Worm (Caenorhabditis elegans) whole organism, young adult: ENCODE data around the gene nlp-11.

Experiments
- B0035.1 ChIP-seq: sonication (generic microtip); optimal IDR thresholded peaks from 2 replicates; lab custom pipeline; 2016; ENCODE audit warnings: missing genetic modification characterization, mild to moderate bottlenecking, missing compliant biosample characterization, missing genotype, missing genetic modification reagents
- B0261.1 ChIP-seq: sonication (generic microtip); optimal IDR thresholded peaks from 2 replicates; lab custom pipeline; 2016; ENCODE audit warnings: mild to moderate bottlenecking, missing genetic modification characterization, moderate library complexity, missing compliant biosample characterization
- B0336.3 ChIP-seq: fragments of 200-800 bp; sonication (Bioruptor generic); IDR thresholded peaks from 2 replicates; pipeline ENCODE4 v1.3.6; 2022; ENCODE audit warnings: missing genetic modification characterization, missing compliant biosample characterization
- D2030.7 ChIP-seq: fragments of 200-800 bp; sonication (Bioruptor generic); IDR thresholded peaks from 2 replicates; pipeline ENCODE4 v1.3.6; 2022; ENCODE audit warnings: missing genetic modification reagents, missing genetic modification characterization, missing compliant biosample characterization
- F23B12.7 ChIP-seq: sonication (generic microtip); optimal IDR thresholded peaks from 2 replicates; lab custom pipeline; 2017; ENCODE audit warnings: missing genetic modification characterization, mild to moderate bottlenecking, missing compliant biosample characterization, antibody characterized with exemption, moderate library complexity; ENCODE audit not compliant: insufficient read depth
- F37B4.10 ChIP-seq: fragments of 200-800 bp; sonication (Bioruptor generic); IDR thresholded peaks from 2 replicates; pipeline ENCODE4 v1.3.6; 2022; ENCODE audit warnings: missing genetic modification characterization, missing compliant biosample characterization
- F49E8.2 ChIP-seq: sonication (generic microtip); optimal IDR thresholded peaks from 3 replicates; lab custom pipeline; 2017; ENCODE audit warnings: missing genetic modification characterization, mild to moderate bottlenecking, missing compliant biosample characterization, antibody characterized with exemption, moderate library complexity; ENCODE audit not compliant: insufficient read depth
- T07F8.4 ChIP-seq: sonication (generic microtip); optimal IDR thresholded peaks from 2 replicates; lab custom pipeline; 2016; ENCODE audit warnings: mild to moderate bottlenecking, missing genetic modification characterization, moderate library complexity, missing compliant biosample characterization
- Y53F4B.3 ChIP-seq: fragments of 200-800 bp; sonication (Bioruptor generic); IDR thresholded peaks from 2 replicates; pipeline ENCODE4 v1.3.6; 2022; ENCODE audit warnings: missing genetic modification reagents, missing genetic modification characterization, missing compliant biosample characterization
- Y95B8A.8 ChIP-seq: fragments of 200-800 bp; sonication (Bioruptor generic); IDR thresholded peaks from 2 replicates; pipeline ENCODE4 v1.3.6; 2022; ENCODE audit warnings: missing genetic modification reagents, missing genetic modification characterization, missing compliant biosample characterization
- ZK185.1 ChIP-seq: sonication (generic microtip); optimal IDR thresholded peaks from 2 replicates; lab custom pipeline; 2016; ENCODE audit warnings: mild to moderate bottlenecking, missing genetic modification characterization, missing compliant biosample characterization; ENCODE audit not compliant: poor library complexity, severe bottlenecking
- aptf-2 ChIP-seq: fragments of 200-800 bp; sonication (Bioruptor generic); conservative IDR thresholded peaks from 2 replicates; pipeline ENCODE4 v1.3.6; 2022; ENCODE audit warnings: missing genetic modification reagents, missing genetic modification characterization, missing compliant biosample characterization
- attf-3 ChIP-seq: fragments of 200-800 bp; sonication (Bioruptor generic); conservative IDR thresholded peaks from 2 replicates; pipeline ENCODE4 v1.3.6; 2022; ENCODE audit warnings: missing genetic modification reagents, missing genetic modification characterization, missing compliant biosample characterization
- attf-5 ChIP-seq: fragments of 200-800 bp; sonication (Bioruptor generic); optimal IDR thresholded peaks from 2 replicates; lab custom pipeline; 2018; ENCODE audit warnings: mild to moderate bottlenecking, missing genetic modification characterization, missing compliant biosample characterization
- bed-1 ChIP-seq: fragments of 200-800 bp; sonication (Bioruptor generic); IDR thresholded peaks from 2 replicates; pipeline ENCODE4 v1.3.6; 2022; ENCODE audit warnings: missing genetic modification reagents, missing genetic modification characterization, missing compliant biosample characterization
- bed-2 ChIP-seq: fragments of 200-800 bp; sonication (Bioruptor generic); IDR thresholded peaks from 2 replicates; pipeline ENCODE4 v1.3.6; 2022; ENCODE audit warnings: missing genetic modification reagents, missing genetic modification characterization, missing compliant biosample characterization
- cebp-1 ChIP-seq, 2 experiments: fragments of 200-800 bp in 1 of 2; sonication (Bioruptor generic) in 1 of 2; sonication (generic microtip) in 1 of 2; IDR thresholded peaks in 1 of 2; optimal IDR thresholded peaks in 1 of 2; 2 replicates each; pipeline versions ENCODE4 v1.3.6 to Lab custom; 2017 to 2022; ENCODE audit warnings: missing compliant biosample characterization in 2 of 2, missing genetic modification characterization in 2 of 2, mild to moderate bottlenecking in 1 of 2, missing genetic modification reagents in 1 of 2, moderate library complexity in 1 of 2
- ceh-100 ChIP-seq: fragments of 200-800 bp; sonication (Bioruptor generic); IDR thresholded peaks from 2 replicates; pipeline ENCODE4 v1.3.6; 2022; ENCODE audit warnings: missing genetic modification reagents, missing genetic modification characterization, missing compliant biosample characterization
- ceh-27 ChIP-seq: fragments of 200-800 bp; sonication (Bioruptor generic); optimal IDR thresholded peaks from 2 replicates; lab custom pipeline; 2018; ENCODE audit warnings: mild to moderate bottlenecking, missing genetic modification characterization, moderate library complexity, missing compliant biosample characterization
- ceh-40 ChIP-seq: fragments of 200-800 bp; sonication (Bioruptor generic); IDR thresholded peaks from 2 replicates; pipeline ENCODE4 v1.3.6; 2022; ENCODE audit warnings: missing genetic modification characterization, missing compliant biosample characterization
- ceh-58 ChIP-seq: fragments of 200-800 bp; sonication (Bioruptor generic); IDR thresholded peaks from 2 replicates; pipeline ENCODE4 v1.3.6; 2022; ENCODE audit warnings: missing genetic modification characterization, missing compliant biosample characterization
- dox-1 ChIP-seq: fragments of 200-800 bp; sonication (Bioruptor generic); IDR thresholded peaks from 2 replicates; pipeline ENCODE4 v1.3.6; 2022; ENCODE audit warnings: missing genetic modification reagents, missing genetic modification characterization, missing compliant biosample characterization
- efl-1 ChIP-seq: fragments of 150-350 bp; optimal IDR thresholded peaks from 2 replicates; lab custom pipeline; 2014; ENCODE audit warnings: missing biosample characterization, missing genetic modification reagents, missing genetic modification characterization
- egl-44 ChIP-seq: fragments of 200-800 bp; sonication (Bioruptor generic); IDR thresholded peaks from 2 replicates; pipeline ENCODE4 v1.3.6; 2022; ENCODE audit warnings: missing genetic modification reagents, missing genetic modification characterization, missing compliant biosample characterization
- fkh-3 ChIP-seq: sonication (generic microtip); optimal IDR thresholded peaks from 2 replicates; lab custom pipeline; 2016; ENCODE audit warnings: mild to moderate bottlenecking, missing genetic modification characterization, missing compliant biosample characterization
- gei-17 ChIP-seq: fragments of 200-800 bp; sonication (Bioruptor generic); optimal IDR thresholded peaks from 2 replicates; lab custom pipeline; 2018; ENCODE audit warnings: mild to moderate bottlenecking, missing genetic modification characterization, missing compliant biosample characterization
- hlh-26 ChIP-seq: fragments of 200-800 bp; sonication (Bioruptor generic); conservative IDR thresholded peaks from 2 replicates; pipeline ENCODE4 v1.3.6; 2022; ENCODE audit warnings: missing genetic modification reagents, missing genetic modification characterization, missing compliant biosample characterization
- hsf-1 ChIP-seq: fragments of 200-800 bp; sonication (Bioruptor generic); IDR thresholded peaks from 2 replicates; pipeline ENCODE4 v1.3.6; 2022; ENCODE audit warnings: missing genetic modification reagents, missing genetic modification characterization, missing compliant biosample characterization
- lin-40 ChIP-seq: sonication (generic microtip); optimal IDR thresholded peaks from 2 replicates; lab custom pipeline; 2016; ENCODE audit warnings: missing genetic modification characterization, mild to moderate bottlenecking, missing compliant biosample characterization, missing genotype, missing genetic modification reagents
- lsl-1 ChIP-seq: fragments of 200-800 bp; sonication (Bioruptor generic); optimal IDR thresholded peaks from 2 replicates; lab custom pipeline; 2018; ENCODE audit warnings: mild to moderate bottlenecking, missing genetic modification characterization, moderate library complexity, missing compliant biosample characterization
- madf-10 ChIP-seq: sonication (generic microtip); optimal IDR thresholded peaks from 2 replicates; lab custom pipeline; 2016; ENCODE audit warnings: mild to moderate bottlenecking, missing genetic modification characterization, missing compliant biosample characterization
- madf-8 ChIP-seq: fragments of 200-800 bp; sonication (Bioruptor generic); conservative IDR thresholded peaks from 2 replicates; pipeline ENCODE4 v1.3.6; 2022; ENCODE audit warnings: missing genetic modification reagents, missing genetic modification characterization, missing compliant biosample characterization
- mcd-1 ChIP-seq: fragments of 200-800 bp; sonication (Bioruptor generic); IDR thresholded peaks from 2 replicates; pipeline ENCODE4 v1.3.6; 2022; ENCODE audit warnings: missing genetic modification reagents, missing genetic modification characterization, missing compliant biosample characterization
- nfyb-1 ChIP-seq: fragments of 200-800 bp; sonication (Bioruptor generic); IDR thresholded peaks from 2 replicates; pipeline ENCODE4 v1.3.6; 2022; ENCODE audit warnings: missing genetic modification reagents, missing genetic modification characterization, missing compliant biosample characterization
- nhr-80 ChIP-seq: sonication (generic microtip); optimal IDR thresholded peaks from 2 replicates; lab custom pipeline; 2016; ENCODE audit warnings: missing genetic modification characterization, missing compliant biosample characterization
- repo-1 ChIP-seq: sonication (generic microtip); optimal IDR thresholded peaks from 2 replicates; lab custom pipeline; 2017; ENCODE audit warnings: mild to moderate bottlenecking, missing genetic modification characterization, missing compliant biosample characterization
- sea-2 ChIP-seq: fragments of 200-800 bp; sonication (Bioruptor generic); IDR thresholded peaks from 2 replicates; pipeline ENCODE4 v1.3.6; 2022; ENCODE audit warnings: missing genetic modification characterization, missing compliant biosample characterization
- snpc-3.4 ChIP-seq: sonication (generic microtip); optimal IDR thresholded peaks from 2 replicates; lab custom pipeline; 2017; ENCODE audit warnings: missing genetic modification characterization, mild to moderate bottlenecking, missing compliant biosample characterization, antibody characterized with exemption, moderate library complexity, missing genotype, missing genetic modification reagents
- somi-1 ChIP-seq: fragments of 200-800 bp; sonication (Bioruptor generic); optimal IDR thresholded peaks from 2 replicates; lab custom pipeline; 2018; ENCODE audit warnings: mild to moderate bottlenecking, missing genetic modification characterization, missing compliant biosample characterization
- tlf-1 ChIP-seq: fragments of 200-800 bp; sonication (Bioruptor generic); optimal IDR thresholded peaks from 2 replicates; lab custom pipeline; 2018; ENCODE audit warnings: mild to moderate bottlenecking, missing genetic modification characterization, missing compliant biosample characterization
- unc-62 ChIP-seq: fragments of 150-350 bp; optimal IDR thresholded peaks from 2 replicates; lab custom pipeline; 2014; ENCODE audit warnings: missing biosample characterization, missing genetic modification reagents, missing genetic modification characterization
- zfh-2 ChIP-seq: fragments of 200-800 bp; sonication (Bioruptor generic); conservative IDR thresholded peaks from 2 replicates; pipeline ENCODE4 v1.3.6; 2022; ENCODE audit warnings: missing genetic modification reagents, missing genetic modification characterization, missing compliant biosample characterization
- ztf-22 ChIP-seq: fragments of 200-800 bp; sonication (Bioruptor generic); optimal IDR thresholded peaks from 2 replicates; lab custom pipeline; 2018; ENCODE audit warnings: mild to moderate bottlenecking, missing genetic modification characterization, moderate library complexity, missing compliant biosample characterization
- ztf-25 ChIP-seq: fragments of 200-800 bp; sonication (Bioruptor generic); IDR thresholded peaks from 2 replicates; pipeline ENCODE4 v1.3.6; 2022; ENCODE audit warnings: missing genetic modification reagents, missing genetic modification characterization, missing compliant biosample characterization
- ztf-28 ChIP-seq: fragments of 200-800 bp; sonication (Bioruptor generic); IDR thresholded peaks from 2 replicates; pipeline ENCODE4 v1.3.6; 2022; ENCODE audit warnings: missing genetic modification reagents, missing genetic modification characterization, missing compliant biosample characterization
- ztf-6 ChIP-seq: fragments of 200-800 bp; sonication (Bioruptor generic); IDR thresholded peaks from 2 replicates; pipeline ENCODE4 v1.3.6; 2022; ENCODE audit warnings: missing genetic modification reagents, missing genetic modification characterization, missing compliant biosample characterization

The nlp-11 gene

ce11 chrII:9646928-9647838 is 44.6 kb downstream of the nlp-11 start, which contains the start of gene sqv-8 (continued):
- no peak for TF ChIP-seq Y95B8A.8 (GFP tag; lab: Robert Waterston, UW)
- TF ChIP-seq D2030.7 (GFP tag; lab: Robert Waterston, UW) = peak; percentile 62; the same call in 1 of the 2 replicates
- no peak for TF ChIP-seq hsf-1
- no peak for TF ChIP-seq repo-1
- TF ChIP-seq F23B12.7 (tag; lab: Kevin White, UChicago) = peak; percentile 12
- 0 out of 2 replicates have a peak, but pooled peaks have one; percentile 17 for TF ChIP-seq dox-1 (GFP tag; lab: Robert Waterston, UW)
- no peak for TF ChIP-seq bed-1
- no peak for TF ChIP-seq ztf-6 (GFP tag; lab: Robert Waterston, UW)
- TF ChIP-seq ceh-58 (GFP tag; lab: Robert Waterston, UW) = no peak
- no peak for TF ChIP-seq snpc-3.4 (tag; lab: Kevin White, UChicago)
- no peak for TF ChIP-seq Y53F4B.3 (GFP tag; lab: Robert Waterston, UW)
- TF ChIP-seq zfh-2 = no peak
- no peak for TF ChIP-seq fkh-3 (tag; lab: Kevin White, UChicago)
- TF ChIP-seq lsl-1 = peak; percentile 96
- TF ChIP-seq B0261.1 (tag; lab: Kevin White, UChicago) = no peak
- TF ChIP-seq attf-3 = no peak
- TF ChIP-seq attf-5 (GFP tag; lab: Kevin White, UChicago) = peak; percentile 20
- no peak for TF ChIP-seq tlf-1 (GFP tag; lab: Kevin White, UChicago)
- TF ChIP-seq aptf-2 (GFP tag; lab: Robert Waterston, UW) = no peak
- TF ChIP-seq ztf-25 (GFP tag; lab: Robert Waterston, UW) = no peak
- TF ChIP-seq madf-8 = peak; percentile 76
- no peak for TF ChIP-seq B0035.1 (tag; lab: Kevin White, UChicago)
- TF ChIP-seq egl-44 (GFP tag; lab: Robert Waterston, UW) = no peak
- no peak for TF ChIP-seq hlh-26 (GFP tag; lab: Robert Waterston, UW)
- peak; percentile 65 for TF ChIP-seq nhr-80 (tag; lab: Kevin White, UChicago)
- TF ChIP-seq lin-40 = no peak
- no peak for TF ChIP-seq sea-2 (GFP tag; lab: Robert Waterston, UW)
- no peak for TF ChIP-seq ZK185.1 (tag; lab: Kevin White, UChicago)
- no peak for TF ChIP-seq madf-10 (tag; lab: Kevin White, UChicago)
- TF ChIP-seq ceh-100 (GFP tag; lab: Robert Waterston, UW) = no peak
- TF ChIP-seq ztf-28 (GFP tag; lab: Robert Waterston, UW) = no peak
- no peak for TF ChIP-seq gei-17

- TF ChIP-seq ceh-27 (GFP tag; lab: Kevin White, UChicago) = peak; percentile 70
- TF ChIP-seq unc-62 (GFP tag; lab: Kevin White, UChicago) = peak; percentile 7
- TF ChIP-seq F37B4.10 = no peak
- no peak for TF ChIP-seq T07F8.4 (tag; lab: Kevin White, UChicago)
- no peak for TF ChIP-seq bed-2 (GFP tag; lab: Robert Waterston, UW)
- TF ChIP-seq ztf-22 = no peak
- TF ChIP-seq somi-1 = peak; percentile 48
- no peak for TF ChIP-seq lsl-1
- TF ChIP-seq dox-1 (GFP tag; lab: Robert Waterston, UW) = peak; percentile 58; the same call in 1 of the 2 replicates
- no peak for TF ChIP-seq F49E8.2
- TF ChIP-seq efl-1 = no peak
- TF ChIP-seq cebp-1 (GFP tag; IDR thresholded peaks at IDR 0.05; lab: Robert Waterston, UW) = no peak
- TF ChIP-seq cebp-1 (tag; optimal IDR thresholded peaks at IDR 0.05; lab: Kevin White, UChicago) = peak; percentile 64
- TF ChIP-seq nfyb-1 (GFP tag; lab: Robert Waterston, UW) = peak; percentile 64; the same call in 1 of the 2 replicates
- TF ChIP-seq bed-1 = no peak
- no peak for TF ChIP-seq ztf-25 (GFP tag; lab: Robert Waterston, UW)
- peak; percentile 60 for TF ChIP-seq mcd-1 (GFP tag; lab: Robert Waterston, UW)
- TF ChIP-seq nhr-80 (tag; lab: Kevin White, UChicago) = peak; percentile 41
- peak; percentile 16; the same call in 1 of the 2 replicates for TF ChIP-seq B0336.3
- no peak for TF ChIP-seq ceh-40
Measured at ce11 chrII:9646122-9646555, 45.6 kb downstream of the nlp-11 start.
